Fruit fly (Drosophila melanogaster): ENCODE data around the gene CG18273.

CG18273 gene

DNA sequence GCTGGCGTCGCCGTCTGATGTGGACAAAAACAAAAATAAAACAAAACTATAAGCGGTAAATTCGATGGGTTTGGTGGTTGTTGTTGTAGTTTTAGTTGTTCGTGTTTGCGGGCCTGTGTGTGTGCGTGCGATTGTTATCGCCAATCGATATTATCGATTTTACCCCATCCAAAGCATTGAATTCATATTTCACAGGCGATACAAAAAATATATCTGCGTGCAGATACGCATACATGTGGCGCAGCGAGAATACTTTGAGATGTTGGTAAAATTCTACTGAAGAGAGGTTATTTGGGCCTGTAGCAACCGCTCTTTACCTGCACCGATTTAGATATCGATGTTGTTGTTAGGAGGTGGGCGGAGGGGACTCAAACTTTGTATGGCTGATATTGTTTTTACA lies 34.3 kb upstream of the CG18273 start (continued):
- TF ChIP-seq cg (GFP tag; optimal IDR thresholded peaks at IDR 0.05) (peak; percentile 12), stwl (tag; optimal IDR thresholded peaks at IDR 0.05) (peak; percentile 14), sens (GFP tag) (no peak), CG1233 (GFP tag; optimal IDR thresholded peaks at IDR 0.05) (no peak), tio (GFP tag; optimal IDR thresholded peaks at IDR 0.05) (no peak), bcd (GFP tag; optimal IDR thresholded peaks at IDR 0.05) (no peak), odd (GFP tag; optimal IDR thresholded peaks at IDR 0.05) (no peak), Med (GFP tag) (peak; percentile 61), NC2β (GFP tag; optimal IDR thresholded peaks at IDR 0.05) (no peak), z (GFP tag; IDR thresholded peaks at IDR 0.05) (no peak), ssp (GFP tag; IDR thresholded peaks at IDR 0.05) (no peak), tna (GFP tag; IDR thresholded peaks at IDR 0.05; ENCODE audit: partially characterized antibody) (peak; percentile 36; the same call in 1 of the 2 replicates), CG8478 (optimal IDR thresholded peaks at IDR 0.05) (no peak), CG8359 (GFP tag; optimal IDR thresholded peaks at IDR 0.05; ENCODE audit: borderline replicate concordance) (no peak), CG3838 (GFP tag; optimal IDR thresholded peaks at IDR 0.05) (no peak), CG18011 (GFP tag; optimal IDR thresholded peaks at IDR 0.05) (no peak), lilli (GFP tag; optimal IDR thresholded peaks at IDR 0.05) (no peak), CG9817 (tag; optimal IDR thresholded peaks at IDR 0.05) (no peak), CG2116 (GFP tag; optimal IDR thresholded peaks at IDR 0.05) (no peak), CG34376 (GFP tag; optimal IDR thresholded peaks at IDR 0.05) (no peak), CG14441 (GFP tag; IDR thresholded peaks at IDR 0.05) (0 out of 2 replicates have a peak, but pooled peaks have one; percentile 8), Doc2 (GFP tag; IDR thresholded peaks at IDR 0.05) (no peak), CG9215 (GFP tag; IDR thresholded peaks at IDR 0.05) (no peak), slou (GFP tag; optimal IDR thresholded peaks at IDR 0.05) (no peak), CG5953 (GFP tag; IDR thresholded peaks at IDR 0.05) (no peak), CG3726 (GFP tag; IDR thresholded peaks at IDR 0.05) (no peak), mirr (GFP tag; optimal IDR thresholded peaks at IDR 0.05) (no peak), slp2 (GFP tag; optimal IDR thresholded peaks at IDR 0.05) (no peak), ems (GFP tag; optimal IDR thresholded peaks at IDR 0.05) (no peak), dysf (GFP tag; IDR thresholded peaks at IDR 0.05) (no peak), CG15011 (GFP tag; optimal IDR thresholded peaks at IDR 0.05) (no peak), CG6791 (GFP tag; IDR thresholded peaks at IDR 0.05; ENCODE audit: partially characterized antibody) (0 out of 3 replicates have a peak, but pooled peaks have one; percentile 23), vnd (GFP tag; IDR thresholded peaks at IDR 0.05; ENCODE audit: partially characterized antibody) (no peak), fru (optimal IDR thresholded peaks at IDR 0.05) (no peak), usp (GFP tag; optimal IDR thresholded peaks at IDR 0.05) (no peak), trem (tag; optimal IDR thresholded peaks at IDR 0.05) (no peak), gsb (GFP tag; IDR thresholded peaks at IDR 0.05) (no peak), CG14710 (tag; optimal IDR thresholded peaks at IDR 0.05) (no peak), Antp (GFP tag; optimal IDR thresholded peaks at IDR 0.05) (no peak), BEAF-32 (GFP tag; optimal IDR thresholded peaks at IDR 0.05) (peak; percentile 54), Scr (GFP tag; IDR thresholded peaks at IDR 0.05; ENCODE audit: partially characterized antibody) (peak; percentile 52), CG13287 (GFP tag; IDR thresholded peaks at IDR 0.05; ENCODE audit: partially characterized antibody) (peak; percentile 43), MBD-R2 (GFP tag; IDR thresholded peaks at IDR 0.05) (no peak), zen (tag; optimal IDR thresholded peaks at IDR 0.05) (no peak), chm (GFP tag; IDR thresholded peaks at IDR 0.05) (no peak), CG6254 (GFP tag; optimal IDR thresholded peaks at IDR 0.05) (peak; percentile 9), ttk (GFP tag; IDR thresholded peaks at IDR 0.05) (no peak), CG16815 (GFP tag; optimal IDR thresholded peaks at IDR 0.05) (no peak), dati (GFP tag; IDR thresholded peaks at IDR 0.05) (no peak), knrl (GFP tag; IDR thresholded peaks at IDR 0.05; ENCODE audit: partially characterized antibody) (peak; percentile 26; the same call in 1 of the 3 replicates), gfzf (GFP tag; optimal IDR thresholded peaks at IDR 0.05) (no peak), jumu (GFP tag; optimal IDR thresholded peaks at IDR 0.05) (no peak)

All from whole organism, embryonic.